Fruit fly (Drosophila melanogaster): ENCODE data around the gene pigs.

DNA sequence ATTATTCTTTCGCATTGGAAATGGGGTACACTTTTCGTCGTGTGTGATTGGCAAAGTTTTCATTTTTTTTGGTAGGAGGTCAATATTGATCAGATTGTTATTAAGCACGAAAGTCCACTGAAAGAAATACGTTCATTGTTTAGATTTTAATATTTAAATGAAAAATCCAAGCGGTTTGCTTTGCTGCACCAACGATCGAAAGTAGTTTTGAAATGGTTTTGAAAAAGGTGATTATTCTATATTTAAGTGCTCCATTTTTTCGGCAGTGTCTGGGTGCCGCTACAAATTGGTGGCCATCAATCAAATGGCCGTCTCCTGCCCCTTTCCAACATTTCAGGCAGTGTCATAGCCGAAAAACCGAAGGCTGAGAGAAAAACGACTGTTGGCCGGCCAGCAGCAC lies 25.4 kb upstream of the pigs start:
- no peak for TF ChIP-seq Hr38 (GFP tag; optimal IDR thresholded peaks at IDR 0.05)
- TF ChIP-seq cyc (GFP tag; optimal IDR thresholded peaks at IDR 0.05) = peak; percentile 64
- TF ChIP-seq CG3032 (tag; optimal IDR thresholded peaks at IDR 0.05) = no peak
- no peak for TF ChIP-seq CG16779 (tag; optimal IDR thresholded peaks at IDR 0.05)
- peak; percentile 25 for TF ChIP-seq net (GFP tag; optimal IDR thresholded peaks at IDR 0.05)
- TF ChIP-seq Ets21C (GFP tag; optimal IDR thresholded peaks at IDR 0.05) = peak; percentile 20
- TF ChIP-seq CG32006 (GFP tag; optimal IDR thresholded peaks at IDR 0.05) = peak; percentile 61

Measured in whole organism, prepupa.